Fruit fly (Drosophila melanogaster) whole organism: Measurements from ENCODE around the gene Hrd3.
A peak's percentile ranks its signal among the peaks of the same experiment; 100 is the strongest.

Experiments
- CG8478 ChIP-seq: fragments of >200 bp; optimal IDR thresholded peaks from 2 replicates; lab custom pipeline; 2018; ENCODE audit warnings: inconsistent platforms
- Dll ChIP-seq: fragments of >200 bp; optimal IDR thresholded peaks from 2 replicates; lab custom pipeline; 2017
- EcR ChIP-seq, 2 experiments: fragments of >200 bp; optimal IDR thresholded peaks; 2 replicates each; lab custom pipeline; 2017; ENCODE audit warnings: missing biosample characterization in 2 of 2, missing genetic modification characterization in 2 of 2, missing genetic modification reagents in 2 of 2
- pan ChIP-seq: fragments of >200 bp; optimal IDR thresholded peaks from 2 replicates; lab custom pipeline; 2017
- psq ChIP-seq: fragments of >200 bp; optimal IDR thresholded peaks from 2 replicates; lab custom pipeline; 2017
- usp ChIP-seq: fragments of >200 bp; optimal IDR thresholded peaks from 2 replicates; lab custom pipeline; 2017; ENCODE audit warnings: missing biosample characterization, missing genetic modification characterization, mixed read lengths

The Hrd3 gene

dm6 chr3R:23757912-23758607 lies at the start of gene Hrd3, which contains the start of gene PTPMT1:
TSS of gene Hrd3 (minus strand) at chr3R:23758557.
TSS of gene PTPMT1 (plus strand) at chr3R:23758339.
- TF ChIP-seq psq (lab: Kevin White, UChicago) (no peak), usp (GFP tag; lab: Kevin White, UChicago) (no peak), EcR (GFP tag; optimal IDR thresholded peaks at IDR 0.05; lab: Kevin White, UChicago) (no peak), CG8478 (lab: Kevin White, UChicago) (no peak), pan (lab: Kevin White, UChicago) (no peak), Dll (lab: Kevin White, UChicago) (no peak)

DNA sequence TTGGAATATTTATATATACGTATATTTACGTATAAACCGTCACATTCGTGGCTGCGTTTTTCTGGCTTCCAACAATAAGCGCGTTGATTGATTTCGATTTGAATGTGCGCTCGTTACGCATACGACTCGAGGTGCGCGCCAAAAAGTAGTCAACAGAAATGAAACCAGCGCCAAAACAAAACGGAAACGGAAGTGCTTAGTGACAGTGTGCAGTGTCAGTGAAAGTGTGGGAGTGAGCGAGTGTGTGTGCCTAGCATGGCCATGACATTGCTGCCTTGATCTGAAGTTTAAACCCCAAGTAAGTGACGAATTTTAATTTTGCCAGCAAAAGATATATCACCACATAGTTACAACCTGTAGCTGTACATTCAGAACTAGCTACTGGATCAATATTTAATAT lies 45.3 kb upstream of the Hrd3 start, which contains the start of gene CG34355:
Gene CG34355 (plus strand): TSS at position 192 of the 400 bp plus-strand sequence.
- TF ChIP-seq CG8478 (lab: Kevin White, UChicago): no peak
- no peak for TF ChIP-seq psq (lab: Kevin White, UChicago)
- TF ChIP-seq pan (lab: Kevin White, UChicago): no peak
- TF ChIP-seq Dll (lab: Kevin White, UChicago): no peak
- TF ChIP-seq usp (GFP tag; lab: Kevin White, UChicago): no peak
- TF ChIP-seq EcR (GFP tag; optimal IDR thresholded peaks at IDR 0.05; lab: Kevin White, UChicago): no peak

dm6 chr3R:23791491-23791890 lies 33.1 kb upstream of the Hrd3 start:
- no peak for TF ChIP-seq CG8478 (lab: Kevin White, UChicago)
- TF ChIP-seq pan (lab: Kevin White, UChicago): peak; percentile 6
- TF ChIP-seq psq (lab: Kevin White, UChicago): no peak
- TF ChIP-seq Dll (lab: Kevin White, UChicago): no peak

- no peak for TF ChIP-seq pan (lab: Kevin White, UChicago)
- TF ChIP-seq Dll (lab: Kevin White, UChicago): no peak
- no peak for TF ChIP-seq CG8478 (lab: Kevin White, UChicago)
- TF ChIP-seq psq (lab: Kevin White, UChicago): no peak
- TF ChIP-seq usp (GFP tag; lab: Kevin White, UChicago): no peak
- TF ChIP-seq EcR (GFP tag; optimal IDR thresholded peaks at IDR 0.05; lab: Kevin White, UChicago): no peak
Observed at dm6 chr3R:23790483-23791175, 32.3 kb upstream of the Hrd3 start.

dm6 chr3R:23789584-23789983 lies 31.2 kb upstream of the Hrd3 start:
- TF ChIP-seq CG8478 (lab: Kevin White, UChicago) (no peak), psq (lab: Kevin White, UChicago) (no peak)

dm6 chr3R:23788406-23789021 lies 30.2 kb upstream of the Hrd3 start:
- peak in 1 of 2 experiments; percentile 70 for TF ChIP-seq EcR (GFP tag; optimal IDR thresholded peaks at IDR 0.05; lab: Kevin White, UChicago)
- no peak for TF ChIP-seq CG8478 (lab: Kevin White, UChicago)

dm6 chr3R:23787632-23787960 lies 29.2 kb upstream of the Hrd3 start:
- no peak for TF ChIP-seq psq (lab: Kevin White, UChicago)
- TF ChIP-seq EcR (GFP tag; optimal IDR thresholded peaks at IDR 0.05; lab: Kevin White, UChicago): no peak
- no peak for TF ChIP-seq CG8478 (lab: Kevin White, UChicago)
- TF ChIP-seq Dll (lab: Kevin White, UChicago): no peak
- no peak for TF ChIP-seq usp (GFP tag; lab: Kevin White, UChicago)
- no peak for TF ChIP-seq pan (lab: Kevin White, UChicago)

- no peak for TF ChIP-seq pan (lab: Kevin White, UChicago)
- no peak for TF ChIP-seq Dll (lab: Kevin White, UChicago)
- TF ChIP-seq usp (GFP tag; lab: Kevin White, UChicago): no peak
- TF ChIP-seq psq (lab: Kevin White, UChicago): no peak
Observed at dm6 chr3R:23786768-23787631, 28.6 kb upstream of the Hrd3 start.

DNA sequence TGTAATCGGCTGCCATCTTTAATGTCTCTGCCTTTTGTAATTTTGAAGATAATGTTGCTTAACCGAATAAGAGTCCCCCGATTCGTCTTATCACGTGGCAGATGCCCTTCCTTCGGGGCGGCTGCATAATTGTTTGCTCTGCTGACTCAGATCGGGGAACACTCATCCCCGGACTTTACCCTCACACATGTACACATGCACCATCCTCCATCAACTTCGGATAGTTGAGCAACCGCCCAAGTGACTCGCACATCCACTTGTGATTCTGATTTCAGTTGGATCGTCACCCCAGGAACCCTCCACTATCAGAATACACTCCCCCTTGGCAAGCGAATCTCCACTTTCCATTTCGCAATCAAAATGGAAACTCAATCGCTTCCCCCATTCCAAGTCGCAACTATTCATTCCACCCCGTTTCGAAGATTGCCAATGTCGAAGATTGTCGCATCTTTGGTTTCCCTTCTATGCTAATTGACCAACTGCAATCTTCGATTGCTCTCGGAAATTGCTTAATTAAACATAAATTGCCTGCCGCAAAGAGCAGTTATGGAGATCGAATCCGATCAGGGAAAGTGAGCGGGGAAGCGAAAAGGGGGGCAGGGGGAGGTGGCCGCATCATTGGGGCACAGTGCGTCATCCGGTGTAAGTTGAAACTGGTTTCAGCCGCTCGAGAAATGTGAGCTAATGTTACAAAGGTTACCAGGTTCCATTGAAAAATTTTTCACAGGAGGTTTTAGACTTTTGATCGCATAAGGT lies 26.7 kb upstream of the Hrd3 start:
- TF ChIP-seq psq (lab: Kevin White, UChicago): no peak
- TF ChIP-seq CG8478 (lab: Kevin White, UChicago): no peak
- no peak for TF ChIP-seq Dll (lab: Kevin White, UChicago)
- no peak for TF ChIP-seq usp (GFP tag; lab: Kevin White, UChicago)
- no peak for TF ChIP-seq EcR (GFP tag; optimal IDR thresholded peaks at IDR 0.05; lab: Kevin White, UChicago)

- TF ChIP-seq EcR (GFP tag; optimal IDR thresholded peaks at IDR 0.05; lab: Kevin White, UChicago): no peak
- TF ChIP-seq psq (lab: Kevin White, UChicago): no peak
- no peak for TF ChIP-seq CG8478 (lab: Kevin White, UChicago)
- TF ChIP-seq pan (lab: Kevin White, UChicago): no peak
- no peak for TF ChIP-seq Dll (lab: Kevin White, UChicago)
- no peak for TF ChIP-seq usp (GFP tag; lab: Kevin White, UChicago)
Observed at dm6 chr3R:23783961-23784360, 25.6 kb upstream of the Hrd3 start.
